Worm (Caenorhabditis elegans): ENCODE data around the gene F59E12.6.

The F59E12.6 gene

ce11 chrII:5649236-5650004 is 18.7 kb upstream of the F59E12.6 start, which contains the start of the genes sam-4, F59E12.17 and zyg-1:
sam-4 (minus strand) TSS chrII:5649286.
F59E12.17 (minus strand) TSS chrII:5649470.
zyg-1 (plus strand) TSS chrII:5649748.
- TF ChIP-seq pes-1 (GFP tag; IDR thresholded peaks at IDR 0.05) (peak; percentile 59; the same call in 1 of the 2 replicates), F13C5.2 (tag; optimal IDR thresholded peaks at IDR 0.05) (peak; percentile 16), hnd-1 (tag; optimal IDR thresholded peaks at IDR 0.05) (no peak), tbx-37 (GFP tag; conservative IDR thresholded peaks at IDR 0.05) (peak; percentile 59), scrt-1 (GFP tag; IDR thresholded peaks at IDR 0.05) (no peak)

ce11 chrII:5648272-5648671 is 17.5 kb upstream of the F59E12.6 start, which contains the start of gene ddl-1:
ddl-1 (minus strand) TSS chrII:5648372.
- TF ChIP-seq sea-1 (GFP tag; conservative IDR thresholded peaks at IDR 0.05), result no peak
- no peak for TF ChIP-seq ets-7 (tag; optimal IDR thresholded peaks at IDR 0.05)
- TF ChIP-seq ceh-13 (GFP tag; optimal IDR thresholded peaks at IDR 0.05), result no peak
- no peak for TF ChIP-seq tra-4 (tag; optimal IDR thresholded peaks at IDR 0.05)
- no peak for TF ChIP-seq B0310.2 (tag; optimal IDR thresholded peaks at IDR 0.05)
- TF ChIP-seq tbx-37 (GFP tag; conservative IDR thresholded peaks at IDR 0.05), result no peak
- no peak for TF ChIP-seq pes-1 (GFP tag; IDR thresholded peaks at IDR 0.05)
- no peak for TF ChIP-seq hmbx-1 (tag; optimal IDR thresholded peaks at IDR 0.05)
- no peak for TF ChIP-seq F13C5.2 (tag; optimal IDR thresholded peaks at IDR 0.05)
- TF ChIP-seq aly-1 (tag; optimal IDR thresholded peaks at IDR 0.05), result no peak
- TF ChIP-seq flt-1 (GFP tag; IDR thresholded peaks at IDR 0.05), result no peak
- TF ChIP-seq scrt-1 (GFP tag; IDR thresholded peaks at IDR 0.05), result no peak
- no peak for TF ChIP-seq hmg-4 (GFP tag; optimal IDR thresholded peaks at IDR 0.05)
- no peak for TF ChIP-seq ceh-36 (tag; optimal IDR thresholded peaks at IDR 0.05)
- no peak for TF ChIP-seq tbx-11 (GFP tag; IDR thresholded peaks at IDR 0.05)
- TF ChIP-seq ama-1 (optimal IDR thresholded peaks at IDR 0.05), result no peak
- TF ChIP-seq hnd-1 (tag; optimal IDR thresholded peaks at IDR 0.05), result no peak

- TF ChIP-seq pes-1 (GFP tag; IDR thresholded peaks at IDR 0.05), result no peak
- TF ChIP-seq hmbx-1 (tag; optimal IDR thresholded peaks at IDR 0.05), result no peak
- no peak for TF ChIP-seq ama-1 (optimal IDR thresholded peaks at IDR 0.05)
- TF ChIP-seq ceh-13 (GFP tag; optimal IDR thresholded peaks at IDR 0.05), result no peak
- TF ChIP-seq F13C5.2 (tag; optimal IDR thresholded peaks at IDR 0.05), result no peak
- TF ChIP-seq hmg-4 (GFP tag; optimal IDR thresholded peaks at IDR 0.05), result no peak
- TF ChIP-seq scrt-1 (GFP tag; IDR thresholded peaks at IDR 0.05), result no peak
- TF ChIP-seq hnd-1 (tag; optimal IDR thresholded peaks at IDR 0.05), result no peak
- no peak for TF ChIP-seq B0310.2 (tag; optimal IDR thresholded peaks at IDR 0.05)
- no peak for TF ChIP-seq tbx-11 (GFP tag; IDR thresholded peaks at IDR 0.05)
- no peak for TF ChIP-seq flt-1 (GFP tag; IDR thresholded peaks at IDR 0.05)
- TF ChIP-seq tbx-37 (GFP tag; conservative IDR thresholded peaks at IDR 0.05), result no peak
Observed at ce11 chrII:5646942-5647341, 16.2 kb upstream of the F59E12.6 start, which contains the start of gene F59E12.9. F59E12.9 (minus strand) TSS chrII:5647042.

- TF ChIP-seq tbx-11 (GFP tag; IDR thresholded peaks at IDR 0.05) (no peak), F13C5.2 (tag; optimal IDR thresholded peaks at IDR 0.05) (no peak), flt-1 (GFP tag; IDR thresholded peaks at IDR 0.05) (no peak), ceh-36 (tag; optimal IDR thresholded peaks at IDR 0.05) (no peak), B0310.2 (tag; optimal IDR thresholded peaks at IDR 0.05) (no peak), scrt-1 (GFP tag; IDR thresholded peaks at IDR 0.05) (no peak), ama-1 (optimal IDR thresholded peaks at IDR 0.05) (no peak), sea-1 (GFP tag; conservative IDR thresholded peaks at IDR 0.05) (no peak), ets-7 (tag; optimal IDR thresholded peaks at IDR 0.05) (no peak), hnd-1 (tag; optimal IDR thresholded peaks at IDR 0.05) (no peak)
Observed at ce11 chrII:5642110-5642509, 11.4 kb upstream of the F59E12.6 start.

- TF ChIP-seq hmbx-1 (tag; optimal IDR thresholded peaks at IDR 0.05), result no peak
- TF ChIP-seq sea-1 (GFP tag; conservative IDR thresholded peaks at IDR 0.05), result no peak
- no peak for TF ChIP-seq ceh-13 (GFP tag; optimal IDR thresholded peaks at IDR 0.05)
- no peak for TF ChIP-seq scrt-1 (GFP tag; IDR thresholded peaks at IDR 0.05)
- no peak for TF ChIP-seq F13C5.2 (tag; optimal IDR thresholded peaks at IDR 0.05)
- TF ChIP-seq ama-1 (optimal IDR thresholded peaks at IDR 0.05), result no peak
- no peak for TF ChIP-seq B0310.2 (tag; optimal IDR thresholded peaks at IDR 0.05)
- no peak for TF ChIP-seq tbx-37 (GFP tag; conservative IDR thresholded peaks at IDR 0.05)
- TF ChIP-seq ets-7 (tag; optimal IDR thresholded peaks at IDR 0.05), result no peak
- TF ChIP-seq hmg-4 (GFP tag; optimal IDR thresholded peaks at IDR 0.05), result no peak
- TF ChIP-seq aly-1 (tag; optimal IDR thresholded peaks at IDR 0.05), result no peak
- no peak for TF ChIP-seq tbx-11 (GFP tag; IDR thresholded peaks at IDR 0.05)
- no peak for TF ChIP-seq hnd-1 (tag; optimal IDR thresholded peaks at IDR 0.05)
- TF ChIP-seq flt-1 (GFP tag; IDR thresholded peaks at IDR 0.05), result no peak
- TF ChIP-seq tra-4 (tag; optimal IDR thresholded peaks at IDR 0.05), result no peak
- no peak for TF ChIP-seq ceh-36 (tag; optimal IDR thresholded peaks at IDR 0.05)
Observed at ce11 chrII:5640362-5641079, 9.8 kb upstream of the F59E12.6 start.

- TF ChIP-seq ceh-13 (GFP tag; optimal IDR thresholded peaks at IDR 0.05) (no peak), B0310.2 (tag; optimal IDR thresholded peaks at IDR 0.05) (no peak), tbx-37 (GFP tag; conservative IDR thresholded peaks at IDR 0.05) (no peak), ets-7 (tag; optimal IDR thresholded peaks at IDR 0.05) (no peak), aly-1 (tag; optimal IDR thresholded peaks at IDR 0.05) (no peak), hmbx-1 (tag; optimal IDR thresholded peaks at IDR 0.05) (no peak), pes-1 (GFP tag; IDR thresholded peaks at IDR 0.05) (no peak), tra-4 (tag; optimal IDR thresholded peaks at IDR 0.05) (no peak), F13C5.2 (tag; optimal IDR thresholded peaks at IDR 0.05) (no peak), tbx-11 (GFP tag; IDR thresholded peaks at IDR 0.05) (no peak)
Observed at ce11 chrII:5638059-5638458, 7.3 kb upstream of the F59E12.6 start, which contains the start of gene F59E12.3. F59E12.3 (plus strand) TSS chrII:5638359.

- TF ChIP-seq hmg-4 (GFP tag; optimal IDR thresholded peaks at IDR 0.05) (no peak), tra-4 (tag; optimal IDR thresholded peaks at IDR 0.05) (no peak), F13C5.2 (tag; optimal IDR thresholded peaks at IDR 0.05) (no peak), pes-1 (GFP tag; IDR thresholded peaks at IDR 0.05) (no peak), ceh-36 (tag; optimal IDR thresholded peaks at IDR 0.05) (no peak), tbx-11 (GFP tag; IDR thresholded peaks at IDR 0.05) (no peak), sea-1 (GFP tag; conservative IDR thresholded peaks at IDR 0.05) (no peak), B0310.2 (tag; optimal IDR thresholded peaks at IDR 0.05) (no peak), ama-1 (optimal IDR thresholded peaks at IDR 0.05) (no peak), aly-1 (tag; optimal IDR thresholded peaks at IDR 0.05) (no peak), tbx-37 (GFP tag; conservative IDR thresholded peaks at IDR 0.05) (no peak), scrt-1 (GFP tag; IDR thresholded peaks at IDR 0.05) (no peak), ets-7 (tag; optimal IDR thresholded peaks at IDR 0.05) (no peak), hnd-1 (tag; optimal IDR thresholded peaks at IDR 0.05) (no peak), flt-1 (GFP tag; IDR thresholded peaks at IDR 0.05) (no peak), hmbx-1 (tag; optimal IDR thresholded peaks at IDR 0.05) (no peak), ceh-13 (GFP tag; optimal IDR thresholded peaks at IDR 0.05) (no peak)
Observed at ce11 chrII:5636826-5637225, 6.1 kb upstream of the F59E12.6 start, which contains the start of gene F59E12.8. F59E12.8 (minus strand) TSS chrII:5636926.
